Fruit fly (Drosophila melanogaster) whole organism, wandering third instar larva: Measurements from ENCODE around the gene Polr1H.

Source experiments
- Abd-B ChIP-seq: fragments of >200 bp; optimal IDR thresholded peaks from 2 replicates; lab custom pipeline; 2017; ENCODE audit warnings: missing biosample characterization, missing genetic modification characterization
- CG32264 ChIP-seq: fragments of 200-800 bp; sonication (Bioruptor generic); optimal IDR thresholded peaks from 2 replicates; lab custom pipeline; 2016; ENCODE audit warnings: missing biosample characterization, missing genetic modification characterization
- CG9705 ChIP-seq: fragments of 200-800 bp; sonication (Bioruptor generic); optimal IDR thresholded peaks from 2 replicates; lab custom pipeline; 2018; ENCODE audit warnings: missing biosample characterization, mild to moderate bottlenecking, missing genetic modification characterization
- CrebA ChIP-seq: fragments of 200-800 bp; sonication (Bioruptor generic); optimal IDR thresholded peaks from 2 replicates; lab custom pipeline; 2016; ENCODE audit warnings: missing biosample characterization, mild to moderate bottlenecking, missing genetic modification characterization, borderline replicate concordance
- Dfd ChIP-seq: fragments of >200 bp; optimal IDR thresholded peaks from 2 replicates; lab custom pipeline; 2017; ENCODE audit warnings: missing biosample characterization, missing genetic modification characterization
- Dif ChIP-seq: fragments of 200-275, 200-300 bp; sonication (Bioruptor generic); optimal IDR thresholded peaks from 2 replicates; lab custom pipeline; 2018; ENCODE audit warnings: missing biosample characterization, missing genetic modification characterization; ENCODE audit not compliant: partially characterized antibody
- GATAd ChIP-seq: sonication (Bioruptor generic); optimal IDR thresholded peaks from 2 replicates; lab custom pipeline; 2016; ENCODE audit warnings: missing biosample characterization, missing genetic modification characterization
- HLH106 ChIP-seq: fragments of 200-800 bp; optimal IDR thresholded peaks from 3 replicates; lab custom pipeline; 2019; ENCODE audit warnings: missing biosample characterization, mild to moderate bottlenecking, missing genetic modification characterization, moderate library complexity
- Hnf4 ChIP-seq: fragments of 200-800 bp; sonication (Bioruptor generic); optimal IDR thresholded peaks from 2 replicates; lab custom pipeline; 2016; ENCODE audit warnings: missing biosample characterization, mild to moderate bottlenecking, missing genetic modification characterization
- Hr78 ChIP-seq: fragments of >200 bp; optimal IDR thresholded peaks from 2 replicates; lab custom pipeline; 2017; ENCODE audit warnings: missing biosample characterization, missing genetic modification characterization
- Hr83 ChIP-seq: fragments of 200-300 bp; sonication (Bioruptor generic); optimal IDR thresholded peaks from 2 replicates; lab custom pipeline; 2016; ENCODE audit warnings: missing biosample characterization, mild to moderate bottlenecking, missing genetic modification characterization, moderate library complexity; ENCODE audit not compliant: poor library complexity, severe bottlenecking
- Jra ChIP-seq: sonication (Bioruptor generic); optimal IDR thresholded peaks from 2 replicates; lab custom pipeline; 2016; ENCODE audit warnings: missing biosample characterization, missing genetic modification characterization
- Mio ChIP-seq: sonication (Bioruptor generic); optimal IDR thresholded peaks from 2 replicates; lab custom pipeline; 2016; ENCODE audit warnings: missing biosample characterization, missing genetic modification characterization
- Myc ChIP-seq: fragments of >200 bp; optimal IDR thresholded peaks from 2 replicates; lab custom pipeline; 2017
- N ChIP-seq: fragments of >200 bp; optimal IDR thresholded peaks from 2 replicates; lab custom pipeline; 2018; ENCODE audit warnings: missing biosample characterization, missing external identifiers, missing genetic modification characterization
- OdsH ChIP-seq: fragments of 200-800 bp; sonication (Bioruptor generic); optimal IDR thresholded peaks from 2 replicates; lab custom pipeline; 2016; ENCODE audit warnings: missing biosample characterization, mild to moderate bottlenecking, missing genetic modification characterization
- Rel ChIP-seq, 2 experiments: fragments of 200-800 bp; sonication (Bioruptor generic) in 1 of 2; optimal IDR thresholded peaks; 2 replicates in 1 of 2; 3 replicates in 1 of 2; lab custom pipeline; 2016 to 2019; ENCODE audit warnings: mild to moderate bottlenecking in 2 of 2, missing biosample characterization in 2 of 2, missing genetic modification characterization in 2 of 2, moderate library complexity in 1 of 2
- Sp1 ChIP-seq: fragments of 200-800 bp; sonication (Bioruptor generic); optimal IDR thresholded peaks from 3 replicates; lab custom pipeline; 2019; ENCODE audit warnings: missing biosample characterization, mild to moderate bottlenecking, missing genetic modification characterization, moderate library complexity
- Vsx2 ChIP-seq: fragments of 200-300, 225-300 bp; sonication (Bioruptor generic); optimal IDR thresholded peaks from 2 replicates; lab custom pipeline; 2018; ENCODE audit warnings: missing biosample characterization, missing genetic modification characterization; ENCODE audit not compliant: partially characterized antibody
- brk ChIP-seq: fragments of 200-800 bp; sonication (Bioruptor generic); optimal IDR thresholded peaks from 2 replicates; lab custom pipeline; 2016; ENCODE audit warnings: missing biosample characterization, mild to moderate bottlenecking, missing genetic modification characterization
- dl ChIP-seq, 2 experiments: fragments of 175-275, 200-275 bp in 1 of 2; fragments of 200-275 bp in 1 of 2; sonication (Bioruptor generic); optimal IDR thresholded peaks; lab custom pipeline; 2018; ENCODE audit warnings: mild to moderate bottlenecking in 2 of 2, missing biosample characterization in 2 of 2, missing genetic modification characterization in 2 of 2, moderate library complexity in 2 of 2; ENCODE audit not compliant: partially characterized antibody in 2 of 2, insufficient read depth in 1 of 2
- dmrt93B ChIP-seq: fragments of 200-800 bp; sonication (Bioruptor generic); optimal IDR thresholded peaks from 2 replicates; lab custom pipeline; 2018; ENCODE audit warnings: missing biosample characterization, mild to moderate bottlenecking, missing genetic modification characterization
- ey ChIP-seq: fragments of 200-800 bp; sonication (Bioruptor generic); optimal IDR thresholded peaks from 2 replicates; lab custom pipeline; 2016; ENCODE audit warnings: missing biosample characterization, missing genetic modification characterization
- foxo ChIP-seq, 2 experiments: fragments of 200-800 bp; sonication (Bioruptor generic); optimal IDR thresholded peaks; 2 replicates in 1 of 2; 3 replicates in 1 of 2; lab custom pipeline; 2016 to 2017; ENCODE audit warnings: missing biosample characterization in 2 of 2, missing genetic modification characterization in 2 of 2
- h ChIP-seq: fragments of 200-800 bp; sonication (Bioruptor generic); optimal IDR thresholded peaks from 3 replicates; lab custom pipeline; 2016; ENCODE audit warnings: missing biosample characterization, mild to moderate bottlenecking, missing genetic modification characterization
- jim ChIP-seq: fragments of 175-275, 200-325 bp; sonication (Bioruptor generic); optimal IDR thresholded peaks from 2 replicates; lab custom pipeline; 2016; ENCODE audit warnings: missing biosample characterization, mild to moderate bottlenecking, missing genetic modification characterization
- pan ChIP-seq: fragments of >200 bp; optimal IDR thresholded peaks from 2 replicates; lab custom pipeline; 2017
- psq ChIP-seq: fragments of 200-800 bp; sonication (Bioruptor generic); optimal IDR thresholded peaks from 3 replicates; lab custom pipeline; 2017; ENCODE audit warnings: missing biosample characterization, mild to moderate bottlenecking, missing genetic modification characterization, moderate library complexity
- sage ChIP-seq: fragments of 200-800 bp; sonication (Bioruptor generic); optimal IDR thresholded peaks from 2 replicates; lab custom pipeline; 2016; ENCODE audit warnings: missing biosample characterization, mild to moderate bottlenecking, missing genetic modification characterization
- sv ChIP-seq: fragments of 200-800 bp; sonication (Bioruptor generic); optimal IDR thresholded peaks from 3 replicates; lab custom pipeline; 2016; ENCODE audit warnings: missing biosample characterization, missing genetic modification characterization
- tai ChIP-seq: sonication (Bioruptor generic); optimal IDR thresholded peaks from 2 replicates; lab custom pipeline; 2016; ENCODE audit warnings: missing biosample characterization, missing genetic modification characterization
- usp ChIP-seq: fragments of >200 bp; optimal IDR thresholded peaks from 2 replicates; lab custom pipeline; 2017; ENCODE audit warnings: missing biosample characterization, missing genetic modification characterization
- woc ChIP-seq: sonication (Bioruptor generic); optimal IDR thresholded peaks from 2 replicates; lab custom pipeline; 2016; ENCODE audit warnings: missing biosample characterization, mild to moderate bottlenecking, missing genetic modification characterization

The Polr1H gene

dm6 chr3R:21777660-21778059, at the start of gene Polr1H:
Gene Polr1H (minus strand): TSS chr3R:21777847.
- TF ChIP-seq CrebA (GFP tag; lab: Kevin White, UChicago) (peak; percentile 13), Rel (GFP tag; optimal IDR thresholded peaks at IDR 0.05; lab: Kevin White, UChicago) (no peak), Rel (tag; optimal IDR thresholded peaks at IDR 0.05; lab: Kevin White, UChicago) (no peak), CG32264 (GFP tag; lab: Kevin White, UChicago) (no peak), Myc (lab: Kevin White, UChicago) (peak; percentile 87)

- TF ChIP-seq Sp1 (GFP tag; lab: Kevin White, UChicago) (peak; percentile 1), sv (no peak), Abd-B (no peak), Vsx2 (GFP tag; lab: Kevin White, UChicago) (no peak), Rel (GFP tag; optimal IDR thresholded peaks at IDR 0.05; lab: Kevin White, UChicago) (no peak), Rel (tag; optimal IDR thresholded peaks at IDR 0.05; lab: Kevin White, UChicago) (no peak), jim (GFP tag; lab: Kevin White, UChicago) (no peak), woc (GFP tag; lab: Kevin White, UChicago) (no peak), CrebA (GFP tag; lab: Kevin White, UChicago) (no peak), CG9705 (GFP tag; lab: Kevin White, UChicago) (no peak), h (GFP tag; lab: Kevin White, UChicago) (peak; percentile 0), dmrt93B (GFP tag; lab: Kevin White, UChicago) (no peak), N (GFP tag; lab: Kevin White, UChicago) (no peak), sage (GFP tag; lab: Kevin White, UChicago) (no peak), tai (GFP tag; lab: Kevin White, UChicago) (no peak), Jra (GFP tag; lab: Kevin White, UChicago) (no peak), Hr83 (GFP tag; lab: Kevin White, UChicago) (no peak), dl (GFP tag; optimal IDR thresholded peaks at IDR 0.05; lab: Kevin White, UChicago; ENCODE audit: insufficient read depth in 1 of 2, partially characterized antibody in 2 of 2) (no peak), ey (GFP tag; lab: Kevin White, UChicago) (no peak)
- TF ChIP-seq, all 38 proteins: peak for 2
Observed at dm6 chr3R:21825775-21826558, 48.3 kb upstream of the Polr1H start.

- peak; percentile 16 for TF ChIP-seq Sp1 (GFP tag; lab: Kevin White, UChicago)
- TF ChIP-seq tai (GFP tag; lab: Kevin White, UChicago), result peak; percentile 3
- TF ChIP-seq Hr78 (GFP tag; lab: Kevin White, UChicago), result no peak
Observed at dm6 chr3R:21825140-21825539, 47.5 kb upstream of the Polr1H start.

- no peak for TF ChIP-seq ey (GFP tag; lab: Kevin White, UChicago)
- no peak for TF ChIP-seq Vsx2 (GFP tag; lab: Kevin White, UChicago)
- TF ChIP-seq Hr83 (GFP tag; lab: Kevin White, UChicago), result no peak
- TF ChIP-seq woc (GFP tag; lab: Kevin White, UChicago), result peak; percentile 13
- TF ChIP-seq CG9705 (GFP tag; lab: Kevin White, UChicago), result no peak
- no peak for TF ChIP-seq Hr78 (GFP tag; lab: Kevin White, UChicago)
- peak; percentile 33 for TF ChIP-seq Dif (GFP tag; lab: Kevin White, UChicago)
- TF ChIP-seq foxo (GFP tag; optimal IDR thresholded peaks at IDR 0.05; lab: Kevin White, UChicago), result peak in 1 of 2 experiments; percentile 10
- TF ChIP-seq dmrt93B (GFP tag; lab: Kevin White, UChicago), result peak; percentile 24
- no peak for TF ChIP-seq CrebA (GFP tag; lab: Kevin White, UChicago)
- peak; percentile 38 for TF ChIP-seq psq (GFP tag; lab: Kevin White, UChicago)
- TF ChIP-seq, all 38 proteins: peak for 5
Observed at dm6 chr3R:21824407-21825006, 46.9 kb upstream of the Polr1H start.

dm6 chr3R:21823699-21824406, 46.2 kb upstream of the Polr1H start:
- TF ChIP-seq pan (lab: Kevin White, UChicago) (no peak), brk (GFP tag; lab: Kevin White, UChicago) (no peak), jim (GFP tag; lab: Kevin White, UChicago) (no peak), Mio (GFP tag; lab: Kevin White, UChicago) (no peak), OdsH (GFP tag; lab: Kevin White, UChicago) (peak; percentile 53), CG9705 (GFP tag; lab: Kevin White, UChicago) (peak; percentile 50), Vsx2 (GFP tag; lab: Kevin White, UChicago) (no peak), HLH106 (tag; lab: Kevin White, UChicago) (peak; percentile 74), Hr83 (GFP tag; lab: Kevin White, UChicago) (no peak), ey (GFP tag; lab: Kevin White, UChicago) (no peak), N (GFP tag; lab: Kevin White, UChicago) (no peak), Hnf4 (GFP tag; lab: Kevin White, UChicago) (no peak), CrebA (GFP tag; lab: Kevin White, UChicago) (no peak), tai (GFP tag; lab: Kevin White, UChicago) (no peak), sv (no peak), usp (GFP tag; lab: Kevin White, UChicago) (no peak), GATAd (GFP tag; lab: Kevin White, UChicago) (no peak), Dfd (GFP tag; lab: Kevin White, UChicago) (no peak), woc (GFP tag; lab: Kevin White, UChicago) (no peak), dmrt93B (GFP tag; lab: Kevin White, UChicago) (peak; percentile 79), h (GFP tag; lab: Kevin White, UChicago) (peak; percentile 22)
